Fruit fly (Drosophila melanogaster) whole organism, adult: Measurements from ENCODE around the gene CG33648.

Experiments used
- CG33017 ChIP-seq: fragments of 200-800 bp; sonication (Bioruptor generic); optimal IDR thresholded peaks from 2 replicates; lab custom pipeline; 2018; ENCODE audit warnings: missing biosample characterization, mild to moderate bottlenecking, missing genetic modification characterization, moderate library complexity
- CG7101 ChIP-seq: fragments of 200-800 bp; sonication (Bioruptor generic); optimal IDR thresholded peaks from 2 replicates; lab custom pipeline; 2018; ENCODE audit warnings: missing biosample characterization, mild to moderate bottlenecking, missing genetic modification characterization, moderate library complexity

- TF ChIP-seq CG33017 = no peak
- TF ChIP-seq CG7101 = no peak
Observed at dm6 chr2L:14512811-14513389, 11.2 kb upstream of the CG33648 start.
